Worm (Caenorhabditis elegans) whole organism, midembryonic: ENCODE measurements around the gene F16B3.2.

Experiments used
- T22C8.4 ChIP-seq: fragments of 200-800 bp; sonication (Bioruptor generic); IDR thresholded peaks from 2 replicates; pipeline ENCODE4 v1.3.6; 2022; ENCODE audit warnings: missing genetic modification characterization, missing compliant biosample characterization
- cog-1 ChIP-seq: sonication (generic microtip); optimal IDR thresholded peaks from 2 replicates; lab custom pipeline; 2016; ENCODE audit warnings: missing genetic modification characterization, missing compliant biosample characterization
- flt-1 ChIP-seq: fragments of 200-800 bp; sonication (Bioruptor generic); IDR thresholded peaks from 2 replicates; pipeline ENCODE4 v1.3.6; 2022; ENCODE audit warnings: missing genetic modification characterization, missing compliant biosample characterization
- klf-2 ChIP-seq: fragments of 200-800 bp; sonication (Bioruptor generic); conservative IDR thresholded peaks from 2 replicates; pipeline ENCODE4 v1.3.6; 2022; ENCODE audit warnings: missing genetic modification reagents, missing genetic modification characterization, missing compliant biosample characterization
- med-1 ChIP-seq: sonication (generic microtip); optimal IDR thresholded peaks from 2 replicates; lab custom pipeline; 2017; ENCODE audit warnings: missing genetic modification characterization, mild to moderate bottlenecking, missing compliant biosample characterization, antibody characterized with exemption, missing genetic modification reagents; ENCODE audit not compliant: insufficient read depth
- ref-1 ChIP-seq: fragments of 200-800 bp; sonication (Bioruptor generic); conservative IDR thresholded peaks from 2 replicates; pipeline ENCODE4 v1.3.6; 2022; ENCODE audit warnings: missing genetic modification reagents, missing genetic modification characterization, missing compliant biosample characterization
- tab-1 ChIP-seq: fragments of 200-800 bp; sonication (Bioruptor generic); IDR thresholded peaks from 2 replicates; pipeline ENCODE4 v1.3.6; 2022; ENCODE audit warnings: missing genetic modification characterization, missing compliant biosample characterization
- ztf-23 ChIP-seq: fragments of 200-800 bp; sonication (Bioruptor generic); IDR thresholded peaks from 2 replicates; pipeline ENCODE4 v1.3.6; 2022; ENCODE audit warnings: missing genetic modification reagents, missing genetic modification characterization, missing compliant biosample characterization
- ztf-29 ChIP-seq: fragments of 200-800 bp; sonication (Bioruptor generic); IDR thresholded peaks from 2 replicates; pipeline ENCODE4 v1.3.6; 2022; ENCODE audit warnings: missing genetic modification reagents, missing genetic modification characterization, missing compliant biosample characterization

Gene F16B3.2

ce11 chrV:1314819-1315218 is at the start of gene F16B3.2:
Gene F16B3.2, plus strand, starts transcription at chrV:1315119.
- no peak for TF ChIP-seq flt-1 (GFP tag; lab: Robert Waterston, UW)
- TF ChIP-seq tab-1 (GFP tag; lab: Robert Waterston, UW), result no peak
- no peak for TF ChIP-seq ztf-23
- TF ChIP-seq klf-2 (GFP tag; lab: Robert Waterston, UW), result no peak
- TF ChIP-seq T22C8.4 (GFP tag; lab: Robert Waterston, UW), result no peak
- no peak for TF ChIP-seq ztf-29
- TF ChIP-seq med-1, result no peak
- no peak for TF ChIP-seq cog-1 (tag; lab: Kevin White, UChicago)

ce11 chrV:1266540-1266939 is 48.4 kb upstream of the F16B3.2 start:
- TF ChIP-seq cog-1 (tag; lab: Kevin White, UChicago) (no peak), T22C8.4 (GFP tag; lab: Robert Waterston, UW) (no peak), ztf-29 (no peak)

ce11 chrV:1270611-1271010 is 44.3 kb upstream of the F16B3.2 start, which contains the start of gene Y75B7B.1:
Gene Y75B7B.1, plus strand, starts transcription at chrV:1270911.
- TF ChIP-seq ref-1 (GFP tag; lab: Robert Waterston, UW) (no peak), flt-1 (GFP tag; lab: Robert Waterston, UW) (no peak)

- TF ChIP-seq ztf-29 (no peak), klf-2 (GFP tag; lab: Robert Waterston, UW) (no peak), cog-1 (tag; lab: Kevin White, UChicago) (no peak), tab-1 (GFP tag; lab: Robert Waterston, UW) (no peak), ztf-23 (no peak), flt-1 (GFP tag; lab: Robert Waterston, UW) (no peak), T22C8.4 (GFP tag; lab: Robert Waterston, UW) (no peak)
Measured at ce11 chrV:1275924-1276323, 39.0 kb upstream of the F16B3.2 start, which contains the start of gene Y75B7B.2. Gene Y75B7B.2, minus strand, starts transcription at chrV:1276024.

ce11 chrV:1277926-1278325 is 37.0 kb upstream of the F16B3.2 start:
- no peak for TF ChIP-seq klf-2 (GFP tag; lab: Robert Waterston, UW)
- TF ChIP-seq med-1, result no peak
- no peak for TF ChIP-seq ztf-23
- TF ChIP-seq ref-1 (GFP tag; lab: Robert Waterston, UW), result no peak
- TF ChIP-seq tab-1 (GFP tag; lab: Robert Waterston, UW), result no peak
- TF ChIP-seq T22C8.4 (GFP tag; lab: Robert Waterston, UW), result no peak
- no peak for TF ChIP-seq cog-1 (tag; lab: Kevin White, UChicago)
- TF ChIP-seq ztf-29, result no peak
- no peak for TF ChIP-seq flt-1 (GFP tag; lab: Robert Waterston, UW)

- TF ChIP-seq klf-2 (GFP tag; lab: Robert Waterston, UW) (no peak), T22C8.4 (GFP tag; lab: Robert Waterston, UW) (no peak), ztf-23 (no peak), flt-1 (GFP tag; lab: Robert Waterston, UW) (no peak), ztf-29 (no peak), med-1 (no peak), cog-1 (tag; lab: Kevin White, UChicago) (no peak), tab-1 (GFP tag; lab: Robert Waterston, UW) (no peak), ref-1 (GFP tag; lab: Robert Waterston, UW) (no peak)
Measured at ce11 chrV:1278529-1278928, 36.4 kb upstream of the F16B3.2 start.

ce11 chrV:1285657-1286123 is 29.2 kb upstream of the F16B3.2 start, which contains the start of gene tank-1:
Gene tank-1, minus strand, starts transcription at chrV:1285707.
- TF ChIP-seq flt-1 (GFP tag; lab: Robert Waterston, UW), result no peak
- TF ChIP-seq med-1, result no peak
- TF ChIP-seq ref-1 (GFP tag; lab: Robert Waterston, UW), result no peak
- TF ChIP-seq ztf-29, result no peak
- no peak for TF ChIP-seq ztf-23
- TF ChIP-seq cog-1 (tag; lab: Kevin White, UChicago), result no peak
- no peak for TF ChIP-seq klf-2 (GFP tag; lab: Robert Waterston, UW)
- no peak for TF ChIP-seq T22C8.4 (GFP tag; lab: Robert Waterston, UW)

ce11 chrV:1287276-1287675 is 27.6 kb upstream of the F16B3.2 start:
- no peak for TF ChIP-seq med-1
- no peak for TF ChIP-seq klf-2 (GFP tag; lab: Robert Waterston, UW)
- TF ChIP-seq ztf-29, result no peak
- TF ChIP-seq ref-1 (GFP tag; lab: Robert Waterston, UW), result no peak
- TF ChIP-seq flt-1 (GFP tag; lab: Robert Waterston, UW), result no peak
- TF ChIP-seq cog-1 (tag; lab: Kevin White, UChicago), result no peak
- no peak for TF ChIP-seq ztf-23
- no peak for TF ChIP-seq tab-1 (GFP tag; lab: Robert Waterston, UW)
- no peak for TF ChIP-seq T22C8.4 (GFP tag; lab: Robert Waterston, UW)

- no peak for TF ChIP-seq cog-1 (tag; lab: Kevin White, UChicago)
- no peak for TF ChIP-seq med-1
- TF ChIP-seq ztf-29, result no peak
- no peak for TF ChIP-seq flt-1 (GFP tag; lab: Robert Waterston, UW)
- TF ChIP-seq ref-1 (GFP tag; lab: Robert Waterston, UW), result no peak
- TF ChIP-seq T22C8.4 (GFP tag; lab: Robert Waterston, UW), result no peak
- TF ChIP-seq tab-1 (GFP tag; lab: Robert Waterston, UW), result no peak
- no peak for TF ChIP-seq ztf-23
- no peak for TF ChIP-seq klf-2 (GFP tag; lab: Robert Waterston, UW)
Measured at ce11 chrV:1299232-1299631, 15.7 kb upstream of the F16B3.2 start, which contains the start of gene egl-2. Gene egl-2, minus strand, starts transcription at chrV:1299332.

- no peak for TF ChIP-seq med-1
Measured at ce11 chrV:1302090-1302489, 12.8 kb upstream of the F16B3.2 start.

ce11 chrV:1305846-1306245 is 9.1 kb upstream of the F16B3.2 start:
- peak; percentile 60; the same call in 1 of the 2 replicates for TF ChIP-seq ztf-29
- TF ChIP-seq flt-1 (GFP tag; lab: Robert Waterston, UW), result no peak
